Worm (Caenorhabditis elegans) whole organism, midembryonic: ENCODE results near the gene lim-4.

ENCODE experiments used
- flt-1 ChIP-seq: fragments of 200-800 bp; sonication (Bioruptor generic); IDR thresholded peaks from 2 replicates; pipeline ENCODE4 v1.3.6; 2022; ENCODE audit warnings: missing genetic modification characterization, missing compliant biosample characterization
- med-1 ChIP-seq: sonication (generic microtip); optimal IDR thresholded peaks from 2 replicates; lab custom pipeline; 2017; ENCODE audit warnings: missing genetic modification characterization, mild to moderate bottlenecking, missing compliant biosample characterization, antibody characterized with exemption, missing genetic modification reagents; ENCODE audit not compliant: insufficient read depth
- tab-1 ChIP-seq: fragments of 200-800 bp; sonication (Bioruptor generic); IDR thresholded peaks from 2 replicates; pipeline ENCODE4 v1.3.6; 2022; ENCODE audit warnings: missing genetic modification characterization, missing compliant biosample characterization
- ztf-29 ChIP-seq: fragments of 200-800 bp; sonication (Bioruptor generic); IDR thresholded peaks from 2 replicates; pipeline ENCODE4 v1.3.6; 2022; ENCODE audit warnings: missing genetic modification reagents, missing genetic modification characterization, missing compliant biosample characterization

ce11 chrX:3904568-3904967 lies 31.2 kb upstream of the lim-4 start, which contains the start of gene sup-12:
- no peak for TF ChIP-seq med-1
- TF ChIP-seq flt-1 (GFP tag; lab: Robert Waterston, UW): no peak
- no peak for TF ChIP-seq tab-1 (GFP tag; lab: Robert Waterston, UW)
- TF ChIP-seq ztf-29: no peak
